Worm (Caenorhabditis elegans) whole organism, L3 larva: Measurements from ENCODE around the gene trpa-1.

ENCODE experiments used
- R02D3.7 ChIP-seq: fragments of 150-350 bp; optimal IDR thresholded peaks from 2 replicates; lab custom pipeline; 2014; ENCODE audit warnings: missing biosample characterization, missing genetic modification characterization
- aly-2 ChIP-seq: fragments of 150-350 bp; optimal IDR thresholded peaks from 2 replicates; lab custom pipeline; 2014; ENCODE audit warnings: missing biosample characterization, missing genetic modification characterization
- lin-39 ChIP-seq: fragments of 150-350 bp; optimal IDR thresholded peaks from 2 replicates; lab custom pipeline; 2018; ENCODE audit warnings: missing biosample characterization, missing genetic modification reagents, missing genetic modification characterization
- nhr-11 ChIP-seq: fragments of 150-350 bp; optimal IDR thresholded peaks from 2 replicates; lab custom pipeline; 2014; ENCODE audit warnings: missing biosample characterization, missing genetic modification characterization
- nhr-12 ChIP-seq: fragments of 150-350 bp; optimal IDR thresholded peaks from 2 replicates; lab custom pipeline; 2014; ENCODE audit warnings: missing biosample characterization, missing genetic modification characterization
- nhr-237 ChIP-seq: fragments of 150-350 bp; optimal IDR thresholded peaks from 2 replicates; lab custom pipeline; 2014; ENCODE audit warnings: missing biosample characterization, missing genetic modification characterization
- nhr-28 ChIP-seq: fragments of 150-350 bp; optimal IDR thresholded peaks from 2 replicates; lab custom pipeline; 2014; ENCODE audit warnings: missing biosample characterization, missing genetic modification characterization
- skn-1 ChIP-seq: fragments of 150-350 bp; optimal IDR thresholded peaks from 2 replicates; lab custom pipeline; 2014; ENCODE audit warnings: missing biosample characterization, missing genetic modification characterization
- snpc-4 ChIP-seq: fragments of 150-350 bp; optimal IDR thresholded peaks from 2 replicates; lab custom pipeline; 2014; ENCODE audit warnings: missing biosample characterization, missing genetic modification characterization
- tbx-2 ChIP-seq: sonication (generic microtip); optimal IDR thresholded peaks from 2 replicates; lab custom pipeline; 2016; ENCODE audit warnings: mild to moderate bottlenecking, missing genetic modification characterization, missing compliant biosample characterization
- unc-39 ChIP-seq: sonication (generic microtip); optimal IDR thresholded peaks from 4 replicates; lab custom pipeline; 2017; ENCODE audit warnings: missing biosample characterization, missing genetic modification characterization
- unc-62 ChIP-seq: fragments of 150-350 bp; sonication (generic microtip); optimal IDR thresholded peaks from 4 replicates; lab custom pipeline; 2014; ENCODE audit warnings: missing biosample characterization, missing genetic modification reagents, missing genetic modification characterization
- zag-1 ChIP-seq: fragments of 150-350 bp; optimal IDR thresholded peaks from 2 replicates; lab custom pipeline; 2014; ENCODE audit warnings: missing biosample characterization, missing genetic modification characterization
- ztf-11 ChIP-seq: fragments of 150-350 bp; optimal IDR thresholded peaks from 2 replicates; lab custom pipeline; 2014; ENCODE audit warnings: missing biosample characterization, missing genetic modification characterization

DNA sequence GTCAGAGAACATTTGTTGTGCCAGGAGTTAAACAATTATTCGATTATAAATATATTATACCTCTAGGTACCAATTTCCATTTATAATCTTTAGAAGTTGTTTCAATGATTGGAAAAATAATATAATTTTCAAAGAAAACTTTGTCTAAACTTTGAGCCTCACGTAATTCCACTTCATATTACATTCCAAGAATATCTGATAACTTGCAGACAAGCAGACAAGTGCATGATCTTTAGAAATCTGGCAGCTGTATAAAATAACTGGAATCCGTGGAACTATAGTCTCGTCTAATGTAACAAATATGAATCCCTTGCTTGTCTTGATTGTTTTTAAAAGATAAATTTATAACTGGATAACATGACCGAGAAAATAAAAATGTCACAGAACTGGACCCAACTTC is 28.2 kb downstream of the trpa-1 start:
- TF ChIP-seq unc-39 (tag; lab: Kevin White, UChicago) = no peak
- no peak for TF ChIP-seq ztf-11 (tag; lab: Kevin White, UChicago)
- no peak for TF ChIP-seq zag-1 (tag; lab: Kevin White, UChicago)
- TF ChIP-seq lin-39 (tag; lab: Kevin White, UChicago) = no peak
- no peak for TF ChIP-seq nhr-237 (tag; lab: Kevin White, UChicago)
- no peak for TF ChIP-seq R02D3.7 (tag; lab: Kevin White, UChicago)
- no peak for TF ChIP-seq snpc-4 (tag; lab: Kevin White, UChicago)
- TF ChIP-seq nhr-28 (tag; lab: Kevin White, UChicago) = no peak
- TF ChIP-seq aly-2 (tag; lab: Kevin White, UChicago) = no peak
- no peak for TF ChIP-seq nhr-12 (tag; lab: Kevin White, UChicago)
- no peak for TF ChIP-seq unc-62 (GFP tag; lab: Kevin White, UChicago)
- TF ChIP-seq nhr-11 = no peak
- TF ChIP-seq skn-1 (tag; lab: Kevin White, UChicago) = no peak
- TF ChIP-seq tbx-2 = no peak
